Worm (Caenorhabditis elegans) whole organism, L4 larva: ENCODE results near the gene ZC190.4.

Source experiments
- D1046.2 ChIP-seq: fragments of 200-800 bp; sonication (Bioruptor generic); IDR thresholded peaks from 2 replicates; pipeline ENCODE4 v1.3.6; 2022; ENCODE audit warnings: missing genetic modification characterization, missing compliant biosample characterization
- Y75B8A.6 ChIP-seq: fragments of 200-800 bp; sonication (Bioruptor generic); IDR thresholded peaks from 2 replicates; pipeline ENCODE4 v1.3.6; 2022; ENCODE audit warnings: missing genetic modification reagents, missing genetic modification characterization, missing compliant biosample characterization
- aha-1 ChIP-seq: fragments of 150-350 bp; peaks from one replicate; lab custom pipeline; 2014; ENCODE audit warnings: missing biosample characterization, missing genetic modification characterization
- aly-2 ChIP-seq: sonication (generic microtip); optimal IDR thresholded peaks from 2 replicates; lab custom pipeline; 2018; ENCODE audit warnings: missing biosample characterization, missing genetic modification characterization
- ama-1 ChIP-seq: fragments of 150-350 bp; optimal IDR thresholded peaks from 2 replicates; lab custom pipeline; 2014; ENCODE audit warnings: inconsistent platforms, mixed read lengths
- ceh-20 ChIP-seq: fragments of 200-800 bp; sonication (Bioruptor generic); IDR thresholded peaks from 2 replicates; pipeline ENCODE4 v1.3.6; 2022; ENCODE audit warnings: missing genetic modification reagents, missing genetic modification characterization, missing compliant biosample characterization
- ceh-44 ChIP-seq: fragments of 200-800 bp; sonication (Bioruptor generic); IDR thresholded peaks from 2 replicates; pipeline ENCODE4 v1.3.6; 2022; ENCODE audit warnings: missing genetic modification reagents, missing genetic modification characterization, missing compliant biosample characterization
- ctbp-1 ChIP-seq: fragments of 200-800 bp; sonication (Bioruptor generic); IDR thresholded peaks from 2 replicates; pipeline ENCODE4 v1.3.6; 2022; ENCODE audit warnings: missing genetic modification reagents, missing genetic modification characterization, missing compliant biosample characterization
- daf-19 ChIP-seq: fragments of 200-800 bp; sonication (Bioruptor generic); conservative IDR thresholded peaks from 2 replicates; pipeline ENCODE4 v1.3.6; 2022; ENCODE audit warnings: missing genetic modification characterization, missing compliant biosample characterization
- dmd-6 ChIP-seq: fragments of 200-800 bp; sonication (Bioruptor generic); IDR thresholded peaks from 2 replicates; pipeline ENCODE4 v1.3.6; 2022; ENCODE audit warnings: missing genetic modification reagents, missing genetic modification characterization, missing compliant biosample characterization
- dmd-8 ChIP-seq: fragments of 200-800 bp; sonication (Bioruptor generic); IDR thresholded peaks from 2 replicates; pipeline ENCODE4 v1.3.6; 2022; ENCODE audit warnings: missing genetic modification characterization, missing compliant biosample characterization
- dmd-9 ChIP-seq: fragments of 200-800 bp; sonication (Bioruptor generic); IDR thresholded peaks from 2 replicates; pipeline ENCODE4 v1.3.6; 2022; ENCODE audit warnings: missing genetic modification reagents, missing genetic modification characterization, missing compliant biosample characterization
- duxl-1 ChIP-seq: sonication (generic microtip); optimal IDR thresholded peaks from 2 replicates; lab custom pipeline; 2016; ENCODE audit warnings: mild to moderate bottlenecking, missing genetic modification characterization, moderate library complexity, missing compliant biosample characterization; ENCODE audit not compliant: poor library complexity
- dve-1 ChIP-seq: sonication (generic microtip); optimal IDR thresholded peaks from 2 replicates; lab custom pipeline; 2017; ENCODE audit warnings: antibody characterized with exemption, mild to moderate bottlenecking, missing genetic modification characterization, missing compliant biosample characterization; ENCODE audit not compliant: insufficient read depth
- hlh-11 ChIP-seq: fragments of 200-800 bp; sonication (Bioruptor generic); optimal IDR thresholded peaks from 2 replicates; lab custom pipeline; 2018; ENCODE audit warnings: mild to moderate bottlenecking, missing genetic modification characterization, missing compliant biosample characterization
- hlh-30 ChIP-seq: sonication (generic microtip); optimal IDR thresholded peaks from 2 replicates; lab custom pipeline; 2017; ENCODE audit warnings: antibody characterized with exemption, mild to moderate bottlenecking, missing genetic modification characterization, missing compliant biosample characterization; ENCODE audit not compliant: insufficient read depth
- jun-1 ChIP-seq: fragments of 150-350 bp; optimal IDR thresholded peaks from 2 replicates; lab custom pipeline; 2014; ENCODE audit warnings: missing biosample characterization, missing genetic modification reagents, missing genetic modification characterization
- lin-38 ChIP-seq: fragments of 200-800 bp; sonication (Bioruptor generic); IDR thresholded peaks from 2 replicates; pipeline ENCODE4 v1.3.6; 2022; ENCODE audit warnings: missing genetic modification reagents, missing genetic modification characterization, missing compliant biosample characterization
- lir-3 ChIP-seq: sonication (generic microtip); optimal IDR thresholded peaks from 2 replicates; lab custom pipeline; 2016; ENCODE audit warnings: mild to moderate bottlenecking, missing genetic modification characterization, missing compliant biosample characterization
- lsy-2 ChIP-seq, 2 experiments: fragments of 150-350 bp in 1 of 2; sonication (generic microtip) in 1 of 2; optimal IDR thresholded peaks; 2 replicates each; lab custom pipeline; 2014 to 2017; ENCODE audit warnings: missing biosample characterization in 2 of 2, missing genetic modification characterization in 2 of 2
- mdl-1 ChIP-seq, 2 experiments: fragments of 150-350 bp in 1 of 2; sonication (generic microtip) in 1 of 2; optimal IDR thresholded peaks; 2 replicates each; lab custom pipeline; 2014 to 2017; ENCODE audit warnings: missing biosample characterization in 2 of 2, missing genetic modification characterization in 2 of 2
- mep-1 ChIP-seq: fragments of 150-350 bp; sonication (generic microtip); optimal IDR thresholded peaks from 3 replicates; lab custom pipeline; 2014; ENCODE audit warnings: missing biosample characterization, missing genetic modification characterization
- mxl-2 ChIP-seq: fragments of 200-800 bp; sonication (Bioruptor generic); conservative IDR thresholded peaks from 2 replicates; pipeline ENCODE4 v1.3.6; 2022; ENCODE audit warnings: missing genetic modification reagents, missing genetic modification characterization, missing compliant biosample characterization
- mxl-3 ChIP-seq: fragments of 200-800 bp; sonication (Bioruptor generic); optimal IDR thresholded peaks from 2 replicates; lab custom pipeline; 2018; ENCODE audit warnings: mild to moderate bottlenecking, missing genetic modification characterization, missing compliant biosample characterization
- nhr-10 ChIP-seq: fragments of 150-350 bp; optimal IDR thresholded peaks from 2 replicates; lab custom pipeline; 2014; ENCODE audit warnings: missing biosample characterization, missing genetic modification characterization
- nhr-102 ChIP-seq: sonication (generic microtip); optimal IDR thresholded peaks from 2 replicates; lab custom pipeline; 2016; ENCODE audit warnings: mild to moderate bottlenecking, missing genetic modification characterization, moderate library complexity, missing compliant biosample characterization
- nhr-11 ChIP-seq: fragments of 150-350 bp; optimal IDR thresholded peaks from 2 replicates; lab custom pipeline; 2014; ENCODE audit warnings: missing biosample characterization, missing genetic modification characterization
- nhr-25 ChIP-seq: sonication (generic microtip); optimal IDR thresholded peaks from 2 replicates; lab custom pipeline; 2017; ENCODE audit warnings: missing genetic modification characterization, mild to moderate bottlenecking, missing compliant biosample characterization, antibody characterized with exemption, moderate library complexity, borderline replicate concordance; ENCODE audit not compliant: insufficient read depth
- nhr-28 ChIP-seq: fragments of 150-350 bp; optimal IDR thresholded peaks from 2 replicates; lab custom pipeline; 2014; ENCODE audit warnings: missing biosample characterization, missing genetic modification characterization
- nhr-41 ChIP-seq: fragments of 200-800 bp; sonication (Bioruptor generic); IDR thresholded peaks from 2 replicates; pipeline ENCODE4 v1.3.6; 2022; ENCODE audit warnings: missing genetic modification reagents, missing genetic modification characterization, missing compliant biosample characterization
- nhr-6 ChIP-seq: fragments of 150-350 bp; optimal IDR thresholded peaks from 2 replicates; lab custom pipeline; 2014; ENCODE audit warnings: missing biosample characterization, missing genetic modification characterization
- pha-4 ChIP-seq, 2 experiments: fragments of 150-350 bp in 1 of 2; fragments of 200-800 bp in 1 of 2; sonication (Bioruptor generic) in 1 of 2; IDR thresholded peaks in 1 of 2; optimal IDR thresholded peaks in 1 of 2; 2 replicates each; pipeline versions ENCODE4 v1.3.6 to Lab custom; 2014 to 2022; ENCODE audit warnings: missing genetic modification characterization in 2 of 2, missing genetic modification reagents in 2 of 2, missing biosample characterization in 1 of 2, missing compliant biosample characterization in 1 of 2
- php-3 ChIP-seq: fragments of 200-800 bp; sonication (Bioruptor generic); IDR thresholded peaks from 2 replicates; pipeline ENCODE4 v1.3.6; 2022; ENCODE audit warnings: missing genetic modification reagents, missing genetic modification characterization, missing compliant biosample characterization
- pqm-1 ChIP-seq: sonication (generic microtip); optimal IDR thresholded peaks from 2 replicates; lab custom pipeline; 2017; ENCODE audit warnings: missing biosample characterization, missing genetic modification characterization
- rbr-2 ChIP-seq: sonication (generic microtip); optimal IDR thresholded peaks from 2 replicates; lab custom pipeline; 2016; ENCODE audit warnings: missing genotype, missing genetic modification characterization, missing compliant biosample characterization
- saeg-2 ChIP-seq: fragments of 200-800 bp; sonication (Bioruptor generic); IDR thresholded peaks from 2 replicates; pipeline ENCODE4 v1.3.6; 2022; ENCODE audit warnings: missing genetic modification reagents, missing genetic modification characterization, missing compliant biosample characterization
- sdz-12 ChIP-seq: fragments of 200-800 bp; sonication (Bioruptor generic); optimal IDR thresholded peaks from 2 replicates; lab custom pipeline; 2018; ENCODE audit warnings: mild to moderate bottlenecking, missing genetic modification characterization, missing compliant biosample characterization
- skn-1 ChIP-seq: fragments of 150-350 bp; optimal IDR thresholded peaks from 2 replicates; lab custom pipeline; 2014; ENCODE audit warnings: missing biosample characterization, missing genetic modification characterization
- tag-97 ChIP-seq: fragments of 200-800 bp; sonication (Bioruptor generic); IDR thresholded peaks from 2 replicates; pipeline ENCODE4 v1.3.6; 2022; ENCODE audit warnings: missing genetic modification characterization, missing compliant biosample characterization
- tra-1 ChIP-seq: fragments of 200-800 bp; sonication (Bioruptor generic); IDR thresholded peaks from 2 replicates; pipeline ENCODE4 v1.3.6; 2022; ENCODE audit warnings: missing genetic modification reagents, missing genetic modification characterization, missing compliant biosample characterization
- unc-130 ChIP-seq: sonication (generic microtip); optimal IDR thresholded peaks from 2 replicates; lab custom pipeline; 2016; ENCODE audit warnings: missing genetic modification reagents, missing genetic modification characterization, missing compliant biosample characterization
- unc-62 ChIP-seq, 3 experiments: fragments of 150-350 bp in 1 of 3; sonication (generic microtip); optimal IDR thresholded peaks in 2 of 3; peaks in 1 of 3; 1 replicate in 1 of 3; 2 replicates in 2 of 3; lab custom pipeline; 2014 to 2017; ENCODE audit warnings: missing biosample characterization in 3 of 3, missing genetic modification characterization in 3 of 3, missing genetic modification reagents in 3 of 3, missing genotype in 1 of 3
- vab-7 ChIP-seq: fragments of 200-800 bp; sonication (Bioruptor generic); IDR thresholded peaks from 2 replicates; pipeline ENCODE4 v1.3.6; 2022; ENCODE audit warnings: missing genetic modification reagents, missing genetic modification characterization, missing compliant biosample characterization
- zag-1 ChIP-seq: fragments of 150-350 bp; optimal IDR thresholded peaks from 2 replicates; lab custom pipeline; 2014; ENCODE audit warnings: missing biosample characterization, missing genetic modification characterization
- zfp-2 ChIP-seq: sonication (generic microtip); optimal IDR thresholded peaks from 2 replicates; lab custom pipeline; 2016; ENCODE audit warnings: mild to moderate bottlenecking, missing genetic modification characterization, missing compliant biosample characterization
- zfp-3 ChIP-seq: fragments of 200-800 bp; sonication (Bioruptor generic); conservative IDR thresholded peaks from 2 replicates; pipeline ENCODE4 v1.3.6; 2022; ENCODE audit warnings: missing genetic modification reagents, missing genetic modification characterization, missing compliant biosample characterization
- zip-11 ChIP-seq: fragments of 200-800 bp; sonication (Bioruptor generic); IDR thresholded peaks from 2 replicates; pipeline ENCODE4 v1.3.6; 2022; ENCODE audit warnings: missing genetic modification characterization, missing compliant biosample characterization

Gene ZC190.4

ce11 chrV:8651007-8651711 lies 14.7 kb upstream of the ZC190.4 start (continued):
- TF ChIP-seq vab-7 (GFP tag; lab: Robert Waterston, UW), result no peak
- TF ChIP-seq zfp-2, result no peak
- no peak for TF ChIP-seq daf-19 (GFP tag; lab: Robert Waterston, UW)
- no peak for TF ChIP-seq nhr-25 (tag; lab: Kevin White, UChicago)
- no peak for TF ChIP-seq dmd-8 (GFP tag; lab: Robert Waterston, UW)
- no peak for TF ChIP-seq dmd-9 (GFP tag; lab: Robert Waterston, UW)
- TF ChIP-seq Y75B8A.6 (GFP tag; lab: Robert Waterston, UW), result no peak
- TF ChIP-seq tag-97, result no peak
- TF ChIP-seq tra-1, result peak; percentile 99
- TF ChIP-seq unc-130 (GFP tag; lab: Kevin White, UChicago), result no peak
- no peak for TF ChIP-seq zag-1 (tag; lab: Kevin White, UChicago)
- TF ChIP-seq ceh-20 (GFP tag; lab: Robert Waterston, UW), result peak; percentile 78
- TF ChIP-seq D1046.2 (GFP tag; lab: Robert Waterston, UW), result no peak
- TF ChIP-seq hlh-11, result peak; percentile 98
- peak; percentile 99 for TF ChIP-seq pqm-1 (tag; lab: Kevin White, UChicago)
- TF ChIP-seq mep-1 (tag; lab: Kevin White, UChicago), result peak; percentile 56
- TF ChIP-seq aly-2 (tag; lab: Kevin White, UChicago), result no peak
- 0 out of 2 replicates have a peak, but pooled peaks have one; percentile 40 for TF ChIP-seq saeg-2 (GFP tag; lab: Robert Waterston, UW)
- TF ChIP-seq jun-1, result peak; percentile 64
- peak in 1 of 2 experiments; percentile 56 for TF ChIP-seq lsy-2 (tag; optimal IDR thresholded peaks at IDR 0.05; lab: Kevin White, UChicago)
- TF ChIP-seq rbr-2 (tag; lab: Kevin White, UChicago), result no peak
- TF ChIP-seq nhr-6 (tag; lab: Kevin White, UChicago), result peak; percentile 22
- no peak for TF ChIP-seq ctbp-1 (GFP tag; lab: Robert Waterston, UW)
- no peak for TF ChIP-seq zfp-3 (GFP tag; lab: Robert Waterston, UW)
- no peak for TF ChIP-seq duxl-1
- TF ChIP-seq nhr-10 (tag; lab: Kevin White, UChicago), result peak; percentile 55
- peak; percentile 99 for TF ChIP-seq php-3 (GFP tag; lab: Robert Waterston, UW)
- TF ChIP-seq nhr-11 (tag; lab: Kevin White, UChicago), result no peak
- TF ChIP-seq zip-11 (GFP tag; lab: Robert Waterston, UW), result no peak
- TF ChIP-seq hlh-30 (tag; lab: Kevin White, UChicago), result peak; percentile 40
- TF ChIP-seq nhr-41 (GFP tag; lab: Robert Waterston, UW), result peak; percentile 78; the same call in 1 of the 2 replicates
- TF ChIP-seq pha-4 (GFP tag; IDR thresholded peaks at IDR 0.05; lab: Robert Waterston, UW), result peak; percentile 85; the same call in 1 of the 2 replicates
- peak; percentile 23 for TF ChIP-seq pha-4 (tag; optimal IDR thresholded peaks at IDR 0.05; lab: Kevin White, UChicago)

ce11 chrV:8652177-8652576 lies 13.7 kb upstream of the ZC190.4 start:
- TF ChIP-seq unc-62 (GFP tag; optimal IDR thresholded peaks at IDR 0.05 in 1 of 2; lab: Kevin White, UChicago) (peak in 1 of 2 experiments; percentile 93), unc-62 (tag; optimal IDR thresholded peaks at IDR 0.05; lab: Kevin White, UChicago) (no peak), mdl-1 (tag; optimal IDR thresholded peaks at IDR 0.05; lab: Kevin White, UChicago) (no peak), dve-1 (tag; lab: Kevin White, UChicago) (no peak), mxl-2 (GFP tag; lab: Robert Waterston, UW) (no peak), lin-38 (GFP tag; lab: Robert Waterston, UW) (no peak), ama-1 (lab: Kevin White, UChicago) (no peak), nhr-25 (tag; lab: Kevin White, UChicago) (no peak), dmd-6 (GFP tag; lab: Robert Waterston, UW) (no peak), aha-1 (tag; lab: Kevin White, UChicago) (peak; percentile 81), zag-1 (tag; lab: Kevin White, UChicago) (no peak), lsy-2 (tag; optimal IDR thresholded peaks at IDR 0.05; lab: Kevin White, UChicago) (no peak), lir-3 (tag; lab: Kevin White, UChicago) (no peak), Y75B8A.6 (GFP tag; lab: Robert Waterston, UW) (no peak), ctbp-1 (GFP tag; lab: Robert Waterston, UW) (no peak), sdz-12 (GFP tag; lab: Kevin White, UChicago) (no peak), ceh-20 (GFP tag; lab: Robert Waterston, UW) (no peak), hlh-11 (peak; percentile 5), nhr-28 (tag; lab: Kevin White, UChicago) (peak; percentile 6), nhr-102 (tag; lab: Kevin White, UChicago) (no peak), aly-2 (tag; lab: Kevin White, UChicago) (no peak), skn-1 (tag; lab: Kevin White, UChicago) (no peak), mxl-3 (GFP tag; lab: Kevin White, UChicago) (peak; percentile 1), ceh-44 (GFP tag; lab: Robert Waterston, UW) (no peak)
- TF ChIP-seq, all 104 proteins: peak for 5
